Worm (Caenorhabditis elegans) whole organism, L2 larva: Measurements from ENCODE around the gene syf-2.
A peak's percentile ranks its signal among the peaks of the same experiment; 100 is the strongest.

Experiments
- C34F6.9 ChIP-seq: fragments of 150-350 bp; optimal IDR thresholded peaks from 2 replicates; lab custom pipeline; 2014; ENCODE audit warnings: missing biosample characterization, missing genetic modification characterization
- F13H6.1 ChIP-seq: sonication (generic microtip); optimal IDR thresholded peaks from 2 replicates; lab custom pipeline; 2016; ENCODE audit warnings: missing genetic modification characterization, missing compliant biosample characterization
- R02D3.7 ChIP-seq: fragments of 150-350 bp; optimal IDR thresholded peaks from 2 replicates; lab custom pipeline; 2014; ENCODE audit warnings: missing biosample characterization, missing genetic modification characterization
- Y55F3AM.14 ChIP-seq: fragments of 200-800 bp; sonication (Bioruptor generic); optimal IDR thresholded peaks from 2 replicates; lab custom pipeline; 2018; ENCODE audit warnings: mild to moderate bottlenecking, missing genetic modification characterization, missing compliant biosample characterization
- ZK546.5 ChIP-seq: sonication (generic microtip); optimal IDR thresholded peaks from 2 replicates; lab custom pipeline; 2017; ENCODE audit warnings: missing biosample characterization, missing genetic modification characterization
- alr-1 ChIP-seq: fragments of 150-350 bp; optimal IDR thresholded peaks from 2 replicates; lab custom pipeline; 2014; ENCODE audit warnings: missing biosample characterization, missing genetic modification characterization
- aly-2 ChIP-seq: fragments of 150-350 bp; optimal IDR thresholded peaks from 2 replicates; lab custom pipeline; 2014; ENCODE audit warnings: missing biosample characterization, missing genetic modification characterization
- ama-1 ChIP-seq: fragments of 150-350 bp; optimal IDR thresholded peaks from 2 replicates; lab custom pipeline; 2018; ENCODE audit warnings: inconsistent platforms
- blmp-1 ChIP-seq: sonication (generic microtip); optimal IDR thresholded peaks from 2 replicates; lab custom pipeline; 2017; ENCODE audit warnings: missing genetic modification characterization, mild to moderate bottlenecking, missing compliant biosample characterization, antibody characterized with exemption, moderate library complexity; ENCODE audit not compliant: insufficient read depth
- ceh-16 ChIP-seq: fragments of 150-350 bp; optimal IDR thresholded peaks from 2 replicates; lab custom pipeline; 2014; ENCODE audit warnings: missing biosample characterization, missing genetic modification characterization
- ceh-82 ChIP-seq: fragments of 150-350 bp; optimal IDR thresholded peaks from 2 replicates; lab custom pipeline; 2014; ENCODE audit warnings: missing biosample characterization, missing genetic modification characterization
- crh-2 ChIP-seq: sonication (generic microtip); optimal IDR thresholded peaks from 2 replicates; lab custom pipeline; 2017; ENCODE audit warnings: missing biosample characterization, missing genetic modification characterization
- dmd-4 ChIP-seq: sonication (generic microtip); optimal IDR thresholded peaks from 2 replicates; lab custom pipeline; 2017; ENCODE audit warnings: missing biosample characterization, missing genetic modification characterization
- egl-27 ChIP-seq: sonication (generic microtip); optimal IDR thresholded peaks from 3 replicates; lab custom pipeline; 2017; ENCODE audit warnings: missing biosample characterization, missing genetic modification reagents, missing genetic modification characterization
- elt-1 ChIP-seq: fragments of 150-350 bp; optimal IDR thresholded peaks from 2 replicates; lab custom pipeline; 2014; ENCODE audit warnings: missing biosample characterization, missing genetic modification characterization
- elt-3 ChIP-seq: sonication (generic microtip); optimal IDR thresholded peaks from 2 replicates; lab custom pipeline; 2017; ENCODE audit warnings: missing biosample characterization, missing genetic modification characterization
- fos-1 ChIP-seq: fragments of 150-350 bp; optimal IDR thresholded peaks from 2 replicates; lab custom pipeline; 2014; ENCODE audit warnings: missing biosample characterization, missing genetic modification characterization
- gmeb-1 ChIP-seq: fragments of 150-350 bp; optimal IDR thresholded peaks from 2 replicates; lab custom pipeline; 2014; ENCODE audit warnings: missing biosample characterization, missing genetic modification characterization
- lin-11 ChIP-seq: fragments of 150-350 bp; sonication (generic microtip); optimal IDR thresholded peaks from 2 replicates; lab custom pipeline; 2014; ENCODE audit warnings: missing biosample characterization, missing genetic modification characterization, inconsistent platforms, mixed read lengths
- lin-13 ChIP-seq: fragments of 150-350 bp; optimal IDR thresholded peaks from 2 replicates; lab custom pipeline; 2014; ENCODE audit warnings: missing biosample characterization, missing genetic modification reagents, missing genetic modification characterization
- lin-39 ChIP-seq: fragments of 150-350 bp; optimal IDR thresholded peaks from 2 replicates; lab custom pipeline; 2014; ENCODE audit warnings: missing biosample characterization, missing genetic modification reagents, missing genetic modification characterization
- lsy-2 ChIP-seq, 2 experiments: fragments of 150-350 bp in 1 of 2; sonication (generic microtip) in 1 of 2; optimal IDR thresholded peaks; 2 replicates each; lab custom pipeline; 2014 to 2017; ENCODE audit warnings: missing biosample characterization in 2 of 2, missing genetic modification characterization in 2 of 2
- mab-5 ChIP-seq: fragments of 150-350 bp; optimal IDR thresholded peaks from 2 replicates; lab custom pipeline; 2014; ENCODE audit warnings: missing biosample characterization, missing genetic modification characterization
- mbf-1 ChIP-seq: sonication (generic microtip); optimal IDR thresholded peaks from 2 replicates; lab custom pipeline; 2017; ENCODE audit warnings: missing biosample characterization, missing genetic modification characterization
- mdl-1 ChIP-seq, 2 experiments: fragments of 150-350 bp in 1 of 2; sonication (generic microtip) in 1 of 2; optimal IDR thresholded peaks; 2 replicates each; lab custom pipeline; 2017; ENCODE audit warnings: missing biosample characterization in 2 of 2, missing genetic modification characterization in 2 of 2
- nhr-10 ChIP-seq: sonication (generic microtip); optimal IDR thresholded peaks from 2 replicates; lab custom pipeline; 2017; ENCODE audit warnings: missing biosample characterization, missing genetic modification characterization
- nhr-11 ChIP-seq: fragments of 150-350 bp; optimal IDR thresholded peaks from 2 replicates; lab custom pipeline; 2014; ENCODE audit warnings: missing biosample characterization, missing genetic modification characterization
- nhr-12 ChIP-seq: fragments of 150-350 bp; optimal IDR thresholded peaks from 2 replicates; lab custom pipeline; 2014; ENCODE audit warnings: missing biosample characterization, missing genetic modification characterization
- nhr-129 ChIP-seq: fragments of 150-350 bp; optimal IDR thresholded peaks from 2 replicates; lab custom pipeline; 2014; ENCODE audit warnings: missing biosample characterization, missing genetic modification characterization
- nhr-21 ChIP-seq: fragments of 150-350 bp; optimal IDR thresholded peaks from 2 replicates; lab custom pipeline; 2014; ENCODE audit warnings: missing biosample characterization, missing genetic modification characterization
- nhr-23 ChIP-seq: fragments of 150-350 bp; optimal IDR thresholded peaks from 2 replicates; lab custom pipeline; 2014; ENCODE audit warnings: missing biosample characterization, missing genetic modification reagents, missing genetic modification characterization
- nhr-237 ChIP-seq: fragments of 150-350 bp; optimal IDR thresholded peaks from 2 replicates; lab custom pipeline; 2014; ENCODE audit warnings: missing biosample characterization, missing genetic modification characterization
- nhr-25 ChIP-seq: fragments of 150-350 bp; sonication (generic microtip); optimal IDR thresholded peaks from 3 replicates; lab custom pipeline; 2014; ENCODE audit warnings: missing biosample characterization, missing genetic modification characterization
- nhr-6 ChIP-seq: fragments of 150-350 bp; optimal IDR thresholded peaks from 2 replicates; lab custom pipeline; 2014; ENCODE audit warnings: missing biosample characterization, missing genetic modification characterization
- nhr-77 ChIP-seq: fragments of 150-350 bp; optimal IDR thresholded peaks from 2 replicates; lab custom pipeline; 2014; ENCODE audit warnings: missing biosample characterization, missing genetic modification characterization
- peb-1 ChIP-seq: fragments of 150-350 bp; optimal IDR thresholded peaks from 2 replicates; lab custom pipeline; 2014; ENCODE audit warnings: missing biosample characterization, missing genetic modification characterization
- sem-4 ChIP-seq: fragments of 150-350 bp; optimal IDR thresholded peaks from 2 replicates; lab custom pipeline; 2014; ENCODE audit warnings: missing biosample characterization, missing genetic modification reagents, missing genetic modification characterization
- skn-1 ChIP-seq: sonication (generic microtip); optimal IDR thresholded peaks from 2 replicates; lab custom pipeline; 2017; ENCODE audit warnings: missing biosample characterization, missing genetic modification characterization
- sma-3 ChIP-seq: sonication (generic microtip); optimal IDR thresholded peaks from 2 replicates; lab custom pipeline; 2016; ENCODE audit warnings: missing genetic modification reagents, missing genetic modification characterization, missing compliant biosample characterization
- sma-9 ChIP-seq, 2 experiments: fragments of 150-350 bp in 1 of 2; sonication (generic microtip) in 1 of 2; optimal IDR thresholded peaks; 2 replicates each; lab custom pipeline; 2014 to 2016; ENCODE audit warnings: missing genetic modification characterization in 2 of 2, mild to moderate bottlenecking in 1 of 2, missing biosample characterization in 1 of 2, missing compliant biosample characterization in 1 of 2, missing genetic modification reagents in 1 of 2, moderate library complexity in 1 of 2
- snpc-4 ChIP-seq: fragments of 150-350 bp; optimal IDR thresholded peaks from 2 replicates; lab custom pipeline; 2014; ENCODE audit warnings: missing biosample characterization, missing genetic modification characterization
- unc-39 ChIP-seq: fragments of 150-350 bp; optimal IDR thresholded peaks from 2 replicates; lab custom pipeline; 2014; ENCODE audit warnings: missing biosample characterization, missing genetic modification characterization
- unc-55 ChIP-seq: fragments of 150-350 bp; sonication (generic microtip); optimal IDR thresholded peaks from 3 replicates; lab custom pipeline; 2014; ENCODE audit warnings: missing biosample characterization, missing genetic modification reagents, missing genetic modification characterization
- unc-62 ChIP-seq: fragments of 150-350 bp; optimal IDR thresholded peaks from 2 replicates; lab custom pipeline; 2014; ENCODE audit warnings: missing biosample characterization, missing genetic modification reagents, missing genetic modification characterization
- zag-1 ChIP-seq: fragments of 150-350 bp; optimal IDR thresholded peaks from 2 replicates; lab custom pipeline; 2014; ENCODE audit warnings: missing biosample characterization, missing genetic modification characterization
- ztf-1 ChIP-seq: fragments of 200-800 bp; sonication (Bioruptor generic); conservative IDR thresholded peaks from 2 replicates; pipeline ENCODE4 v1.3.6; 2022; ENCODE audit warnings: missing genetic modification characterization, missing compliant biosample characterization
- ztf-11 ChIP-seq: sonication (generic microtip); optimal IDR thresholded peaks from 2 replicates; lab custom pipeline; 2017; ENCODE audit warnings: missing biosample characterization, missing genetic modification characterization
- ztf-4 ChIP-seq: fragments of 150-350 bp; optimal IDR thresholded peaks from 2 replicates; lab custom pipeline; 2014; ENCODE audit warnings: missing biosample characterization, missing genetic modification characterization

syf-2 gene

ce11 chrIII:7141285-7141715 is 20.6 kb downstream of the syf-2 start:
- TF ChIP-seq mdl-1 (tag; optimal IDR thresholded peaks at IDR 0.05; lab: Kevin White, UChicago) (peak in 1 of 2 experiments; percentile 47), nhr-21 (tag; lab: Kevin White, UChicago) (peak; percentile 25), ama-1 (lab: Kevin White, UChicago) (peak; percentile 91), nhr-129 (tag; lab: Kevin White, UChicago) (peak; percentile 26), Y55F3AM.14 (GFP tag; lab: Kevin White, UChicago) (no peak), snpc-4 (tag; lab: Kevin White, UChicago) (peak; percentile 97), mab-5 (tag; lab: Kevin White, UChicago) (no peak), R02D3.7 (tag; lab: Kevin White, UChicago) (no peak), sma-3 (GFP tag; lab: Kevin White, UChicago) (peak; percentile 31), sem-4 (no peak), crh-2 (tag; lab: Kevin White, UChicago) (peak; percentile 56), sma-9 (GFP tag; optimal IDR thresholded peaks at IDR 0.05; lab: Kevin White, UChicago) (peak; percentile 77), sma-9 (tag; optimal IDR thresholded peaks at IDR 0.05; lab: Kevin White, UChicago) (no peak), egl-27 (tag; lab: Kevin White, UChicago) (peak; percentile 70), gmeb-1 (tag; lab: Kevin White, UChicago) (peak; percentile 72), F13H6.1 (peak; percentile 39), fos-1 (peak; percentile 25), zag-1 (no peak), ZK546.5 (tag; lab: Kevin White, UChicago) (no peak), nhr-77 (tag; lab: Kevin White, UChicago) (no peak), nhr-10 (peak; percentile 38), lsy-2 (tag; optimal IDR thresholded peaks at IDR 0.05; lab: Kevin White, UChicago) (peak; percentile 12 to 58), lin-39 (tag; lab: Kevin White, UChicago) (no peak), nhr-12 (tag; lab: Kevin White, UChicago) (no peak)

ce11 chrIII:7140228-7140710 is 21.6 kb downstream of the syf-2 start:
- no peak for TF ChIP-seq nhr-23
- no peak for TF ChIP-seq nhr-129 (tag; lab: Kevin White, UChicago)
- TF ChIP-seq elt-1 (tag; lab: Kevin White, UChicago): no peak
- TF ChIP-seq lin-39 (tag; lab: Kevin White, UChicago): no peak
- TF ChIP-seq mab-5 (tag; lab: Kevin White, UChicago): no peak
- no peak for TF ChIP-seq blmp-1 (tag; lab: Kevin White, UChicago)
- no peak for TF ChIP-seq aly-2 (tag; lab: Kevin White, UChicago)
- TF ChIP-seq ztf-4 (tag; lab: Kevin White, UChicago): no peak
- TF ChIP-seq F13H6.1: peak; percentile 12
- TF ChIP-seq lsy-2 (tag; optimal IDR thresholded peaks at IDR 0.05; lab: Kevin White, UChicago): peak in 1 of 2 experiments; percentile 53
- TF ChIP-seq elt-3: no peak
- no peak for TF ChIP-seq nhr-11 (tag; lab: Kevin White, UChicago)
- no peak for TF ChIP-seq alr-1 (tag; lab: Kevin White, UChicago)
- TF ChIP-seq unc-55 (GFP tag; lab: Kevin White, UChicago): no peak
- TF ChIP-seq R02D3.7 (tag; lab: Kevin White, UChicago): no peak
- peak; percentile 30 for TF ChIP-seq crh-2 (tag; lab: Kevin White, UChicago)
- no peak for TF ChIP-seq sem-4
- TF ChIP-seq unc-62 (GFP tag; lab: Kevin White, UChicago): no peak
- TF ChIP-seq nhr-10: no peak
- peak; percentile 21 for TF ChIP-seq gmeb-1 (tag; lab: Kevin White, UChicago)
- no peak for TF ChIP-seq ztf-11
- no peak for TF ChIP-seq mbf-1
- no peak for TF ChIP-seq ceh-82
- TF ChIP-seq ceh-16 (tag; lab: Kevin White, UChicago): peak; percentile 17
- TF ChIP-seq Y55F3AM.14 (GFP tag; lab: Kevin White, UChicago): no peak
- TF ChIP-seq C34F6.9 (tag; lab: Kevin White, UChicago): no peak
- no peak for TF ChIP-seq lin-11 (tag; lab: Kevin White, UChicago)
- TF ChIP-seq zag-1: no peak
- TF ChIP-seq nhr-21 (tag; lab: Kevin White, UChicago): peak; percentile 29
- no peak for TF ChIP-seq dmd-4 (tag; lab: Kevin White, UChicago)
- TF ChIP-seq nhr-25 (tag; lab: Kevin White, UChicago): no peak
- TF ChIP-seq mdl-1 (tag; optimal IDR thresholded peaks at IDR 0.05; lab: Kevin White, UChicago): no peak
- no peak for TF ChIP-seq peb-1 (tag; lab: Kevin White, UChicago)
- TF ChIP-seq sma-3 (GFP tag; lab: Kevin White, UChicago): peak; percentile 73
- TF ChIP-seq fos-1: peak; percentile 2
- TF ChIP-seq skn-1 (tag; lab: Kevin White, UChicago): no peak
- TF ChIP-seq lin-13: peak; percentile 17
- peak; percentile 96 for TF ChIP-seq snpc-4 (tag; lab: Kevin White, UChicago)
- no peak for TF ChIP-seq ztf-1 (GFP tag; lab: Robert Waterston, UW)
- no peak for TF ChIP-seq nhr-6
- peak; percentile 78 for TF ChIP-seq ama-1 (lab: Kevin White, UChicago)
- no peak for TF ChIP-seq nhr-77 (tag; lab: Kevin White, UChicago)
- no peak for TF ChIP-seq nhr-12 (tag; lab: Kevin White, UChicago)
- no peak for TF ChIP-seq egl-27 (tag; lab: Kevin White, UChicago)
- TF ChIP-seq nhr-237 (tag; lab: Kevin White, UChicago): no peak
- TF ChIP-seq ZK546.5 (tag; lab: Kevin White, UChicago): no peak
- TF ChIP-seq sma-9 (GFP tag; optimal IDR thresholded peaks at IDR 0.05; lab: Kevin White, UChicago): peak; percentile 35
- no peak for TF ChIP-seq sma-9 (tag; optimal IDR thresholded peaks at IDR 0.05; lab: Kevin White, UChicago)
- no peak for TF ChIP-seq unc-39 (tag; lab: Kevin White, UChicago)
